Worm (Caenorhabditis elegans): ENCODE data around the gene faah-6.

Gene faah-6

ce11 chrIII:11611618-11612247 is 38.5 kb upstream of the faah-6 start (continued):
- no peak for TF ChIP-seq F10B5.3 (tag; optimal IDR thresholded peaks at IDR 0.05)
- no peak for TF ChIP-seq lin-13 (GFP tag; optimal IDR thresholded peaks at IDR 0.05)
- no peak for TF ChIP-seq rbr-2 (tag; optimal IDR thresholded peaks at IDR 0.05)
- TF ChIP-seq unc-130 (GFP tag; optimal IDR thresholded peaks at IDR 0.05): no peak
- no peak for TF ChIP-seq saeg-2 (GFP tag; IDR thresholded peaks at IDR 0.05)
- no peak for TF ChIP-seq nhr-48 (tag; optimal IDR thresholded peaks at IDR 0.05)
- no peak for TF ChIP-seq zfp-3 (GFP tag; conservative IDR thresholded peaks at IDR 0.05)
- peak; percentile 98; the same call in 1 of the 2 replicates for TF ChIP-seq pha-4 (GFP tag; IDR thresholded peaks at IDR 0.05)
- no peak for TF ChIP-seq pha-4 (tag; optimal IDR thresholded peaks at IDR 0.05)
- TF ChIP-seq aha-1 (tag): peak; percentile 62
- no peak for TF ChIP-seq nhr-41 (GFP tag; IDR thresholded peaks at IDR 0.05)
- TF ChIP-seq set-16 (GFP tag; IDR thresholded peaks at IDR 0.05): peak; percentile 99

ce11 chrIII:11612371-11612770 is 37.9 kb upstream of the faah-6 start, which contains the start of the genes Y66A7A.9 and Y66A7A.4:
Gene Y66A7A.9, minus strand, starts transcription at chrIII:11612471.
Gene Y66A7A.4, plus strand, starts transcription at chrIII:11612607.
- TF ChIP-seq aha-1 (tag): peak; percentile 32
- TF ChIP-seq ceh-20 (GFP tag; IDR thresholded peaks at IDR 0.05): no peak

ce11 chrIII:11614325-11614724 is 35.9 kb upstream of the faah-6 start:
- TF ChIP-seq ceh-28 (tag; optimal IDR thresholded peaks at IDR 0.05): peak; percentile 99

- TF ChIP-seq nhr-6 (tag; optimal IDR thresholded peaks at IDR 0.05) (no peak), ceh-28 (tag; optimal IDR thresholded peaks at IDR 0.05) (peak; percentile 99)
Observed at ce11 chrIII:11614874-11615273, 35.4 kb upstream of the faah-6 start.

- TF ChIP-seq mdl-1 (tag; optimal IDR thresholded peaks at IDR 0.05) (no peak), nhr-6 (tag; optimal IDR thresholded peaks at IDR 0.05) (no peak), zfp-2 (tag; optimal IDR thresholded peaks at IDR 0.05) (no peak), nhr-111 (GFP tag; optimal IDR thresholded peaks at IDR 0.05) (no peak), Y48G9A.11 (GFP tag; IDR thresholded peaks at IDR 0.05) (peak; percentile 62), aha-1 (tag) (peak; percentile 23), nhr-25 (tag; optimal IDR thresholded peaks at IDR 0.05; ENCODE audit: borderline replicate concordance, insufficient read depth) (no peak), nhr-11 (tag; optimal IDR thresholded peaks at IDR 0.05) (no peak), madf-5 (GFP tag; IDR thresholded peaks at IDR 0.05) (no peak), vab-7 (GFP tag; IDR thresholded peaks at IDR 0.05) (no peak), lin-13 (GFP tag; optimal IDR thresholded peaks at IDR 0.05) (no peak), mep-1 (tag; optimal IDR thresholded peaks at IDR 0.05) (no peak), nhr-48 (tag; optimal IDR thresholded peaks at IDR 0.05) (no peak), ceh-62 (tag; optimal IDR thresholded peaks at IDR 0.05) (no peak), F10B5.3 (tag; optimal IDR thresholded peaks at IDR 0.05) (no peak)
Observed at ce11 chrIII:11615802-11616201, 34.5 kb upstream of the faah-6 start.

ce11 chrIII:11616446-11616845 is 33.8 kb upstream of the faah-6 start, which contains the start of gene ceh-91:
Gene ceh-91, plus strand, starts transcription at chrIII:11616746.
- TF ChIP-seq daf-8 (GFP tag; IDR thresholded peaks at IDR 0.05) (no peak), ztf-7 (tag; optimal IDR thresholded peaks at IDR 0.05) (no peak), ceh-44 (GFP tag; IDR thresholded peaks at IDR 0.05) (no peak), pqm-1 (tag; optimal IDR thresholded peaks at IDR 0.05) (no peak), lin-13 (GFP tag; optimal IDR thresholded peaks at IDR 0.05) (no peak), ceh-28 (tag; optimal IDR thresholded peaks at IDR 0.05) (no peak), php-3 (GFP tag; IDR thresholded peaks at IDR 0.05) (no peak), mdt-29 (GFP tag; IDR thresholded peaks at IDR 0.05) (no peak), lin-15B (tag; optimal IDR thresholded peaks at IDR 0.05) (no peak), nhr-10 (tag; optimal IDR thresholded peaks at IDR 0.05) (no peak), dpl-1 (GFP tag; optimal IDR thresholded peaks at IDR 0.05) (no peak), T20F7.1 (GFP tag; optimal IDR thresholded peaks at IDR 0.05) (no peak), zfp-3 (GFP tag; conservative IDR thresholded peaks at IDR 0.05) (no peak), R02D3.7 (tag; optimal IDR thresholded peaks at IDR 0.05) (no peak), mxl-2 (GFP tag; conservative IDR thresholded peaks at IDR 0.05) (no peak), F44E2.7 (GFP tag; IDR thresholded peaks at IDR 0.05) (no peak), ceh-62 (tag; optimal IDR thresholded peaks at IDR 0.05) (no peak)
